Worm (Caenorhabditis elegans) whole organism, mixed stage, embryonic: ENCODE results near the gene C36B7.3.

Source experiments
- M03D4.4 ChIP-seq: sonication (generic microtip); optimal IDR thresholded peaks from 2 replicates; lab custom pipeline; 2017; ENCODE audit warnings: mild to moderate bottlenecking, missing genetic modification characterization, missing compliant biosample characterization
- bed-3 ChIP-seq: fragments of 200-800 bp; sonication (Bioruptor generic); optimal IDR thresholded peaks from 3 replicates; lab custom pipeline; 2018; ENCODE audit warnings: mild to moderate bottlenecking, missing genetic modification characterization, moderate library complexity, missing compliant biosample characterization
- blmp-1 ChIP-seq: fragments of 150-350 bp; optimal IDR thresholded peaks from 2 replicates; lab custom pipeline; 2014; ENCODE audit warnings: missing biosample characterization, missing genetic modification characterization
- ceh-39 ChIP-seq: fragments of 150-350 bp; optimal IDR thresholded peaks from 2 replicates; lab custom pipeline; 2014; ENCODE audit warnings: missing biosample characterization, missing genetic modification characterization
- ceh-43 ChIP-seq: fragments of 200-800 bp; sonication (Bioruptor generic); optimal IDR thresholded peaks from 2 replicates; lab custom pipeline; 2018; ENCODE audit warnings: mild to moderate bottlenecking, missing genetic modification characterization, moderate library complexity, missing compliant biosample characterization
- ceh-83 ChIP-seq: fragments of 200-800 bp; sonication (Bioruptor generic); optimal IDR thresholded peaks from 2 replicates; lab custom pipeline; 2018; ENCODE audit warnings: mild to moderate bottlenecking, missing genetic modification characterization, missing compliant biosample characterization
- ces-1 ChIP-seq: fragments of 150-350 bp; optimal IDR thresholded peaks from 2 replicates; lab custom pipeline; 2014; ENCODE audit warnings: missing biosample characterization, missing genetic modification reagents, missing genetic modification characterization
- cnd-1 ChIP-seq: fragments of 200-800 bp; sonication (Bioruptor generic); optimal IDR thresholded peaks from 2 replicates; lab custom pipeline; 2018; ENCODE audit warnings: mild to moderate bottlenecking, missing genetic modification characterization, missing compliant biosample characterization
- drap-1 ChIP-seq: fragments of 200-800 bp; sonication (Bioruptor generic); optimal IDR thresholded peaks from 3 replicates; lab custom pipeline; 2018; ENCODE audit warnings: mild to moderate bottlenecking, missing genetic modification characterization, missing compliant biosample characterization
- elt-1 ChIP-seq: sonication (generic microtip); optimal IDR thresholded peaks from 2 replicates; lab custom pipeline; 2017; ENCODE audit warnings: missing genetic modification characterization, mild to moderate bottlenecking, missing compliant biosample characterization, antibody characterized with exemption, moderate library complexity, borderline replicate concordance; ENCODE audit not compliant: insufficient read depth
- elt-3 ChIP-seq: fragments of 150-350 bp; optimal IDR thresholded peaks from 2 replicates; lab custom pipeline; 2014; ENCODE audit warnings: missing biosample characterization, missing genetic modification characterization
- flh-1 ChIP-seq: fragments of 200-800 bp; sonication (Bioruptor generic); optimal IDR thresholded peaks from 2 replicates; lab custom pipeline; 2018; ENCODE audit warnings: mild to moderate bottlenecking, missing genetic modification characterization, moderate library complexity, missing compliant biosample characterization
- ham-2 ChIP-seq: fragments of 200-800 bp; sonication (Bioruptor generic); optimal IDR thresholded peaks from 2 replicates; lab custom pipeline; 2018; ENCODE audit warnings: mild to moderate bottlenecking, missing genetic modification characterization, missing compliant biosample characterization
- hlh-1 ChIP-seq: fragments of 150-350 bp; optimal IDR thresholded peaks from 2 replicates; lab custom pipeline; 2014; ENCODE audit warnings: missing biosample characterization, missing genetic modification reagents, missing genetic modification characterization
- lin-13 ChIP-seq: fragments of 150-350 bp; optimal IDR thresholded peaks from 2 replicates; lab custom pipeline; 2014; ENCODE audit warnings: missing biosample characterization, missing genetic modification characterization
- lin-32 ChIP-seq: fragments of 200-800 bp; sonication (Bioruptor generic); optimal IDR thresholded peaks from 2 replicates; lab custom pipeline; 2018; ENCODE audit warnings: mild to moderate bottlenecking, missing genetic modification characterization, missing compliant biosample characterization
- mab-5 ChIP-seq: fragments of 150-350 bp; optimal IDR thresholded peaks from 2 replicates; lab custom pipeline; 2014; ENCODE audit warnings: missing biosample characterization, missing genetic modification characterization
- mep-1 ChIP-seq: fragments of 150-350 bp; optimal IDR thresholded peaks from 2 replicates; lab custom pipeline; 2017; ENCODE audit warnings: missing biosample characterization, missing genetic modification reagents, missing genetic modification characterization, inconsistent platforms
- mls-2 ChIP-seq: sonication (generic microtip); optimal IDR thresholded peaks from 2 replicates; lab custom pipeline; 2016; ENCODE audit warnings: mild to moderate bottlenecking, missing genetic modification characterization, moderate library complexity, missing compliant biosample characterization
- nhr-12 ChIP-seq: fragments of 150-350 bp; optimal IDR thresholded peaks from 2 replicates; lab custom pipeline; 2014; ENCODE audit warnings: missing biosample characterization, missing genetic modification characterization
- nhr-2 ChIP-seq: fragments of 150-350 bp; optimal IDR thresholded peaks from 2 replicates; lab custom pipeline; 2014; ENCODE audit warnings: missing biosample characterization, missing genetic modification characterization
- nhr-237 ChIP-seq: fragments of 150-350 bp; optimal IDR thresholded peaks from 2 replicates; lab custom pipeline; 2014; ENCODE audit warnings: missing biosample characterization, missing genetic modification characterization
- nhr-76 ChIP-seq: sonication (generic microtip); optimal IDR thresholded peaks from 2 replicates; lab custom pipeline; 2017; ENCODE audit warnings: missing biosample characterization, missing genetic modification characterization
- sem-2 ChIP-seq: fragments of 200-800 bp; sonication (Bioruptor generic); optimal IDR thresholded peaks from 2 replicates; lab custom pipeline; 2018; ENCODE audit warnings: mild to moderate bottlenecking, missing genetic modification characterization, missing compliant biosample characterization
- sptf-1 ChIP-seq: sonication (generic microtip); optimal IDR thresholded peaks from 2 replicates; lab custom pipeline; 2017; ENCODE audit warnings: mild to moderate bottlenecking, missing genetic modification characterization, moderate library complexity, missing compliant biosample characterization
- tbx-8 ChIP-seq: fragments of 200-800 bp; sonication (Bioruptor generic); optimal IDR thresholded peaks from 2 replicates; lab custom pipeline; 2018; ENCODE audit warnings: mild to moderate bottlenecking, missing genetic modification characterization, moderate library complexity, missing compliant biosample characterization
- unc-120 ChIP-seq: sonication (generic microtip); optimal IDR thresholded peaks from 2 replicates; lab custom pipeline; 2017; ENCODE audit warnings: missing genetic modification characterization, missing compliant biosample characterization; ENCODE audit not compliant: poor library complexity, severe bottlenecking
- unc-39 ChIP-seq: fragments of 150-350 bp; optimal IDR thresholded peaks from 2 replicates; lab custom pipeline; 2014; ENCODE audit warnings: missing biosample characterization, missing genetic modification characterization
- unc-62 ChIP-seq: fragments of 150-350 bp; optimal IDR thresholded peaks from 2 replicates; lab custom pipeline; 2014; ENCODE audit warnings: missing biosample characterization, missing genetic modification reagents, missing genetic modification characterization
- zip-8 ChIP-seq: fragments of 150-350 bp; optimal IDR thresholded peaks from 2 replicates; lab custom pipeline; 2014; ENCODE audit warnings: missing biosample characterization, missing genetic modification characterization
- ztf-11 ChIP-seq: fragments of 150-350 bp; optimal IDR thresholded peaks from 2 replicates; lab custom pipeline; 2014; ENCODE audit warnings: missing biosample characterization, missing genetic modification characterization

Gene C36B7.3

ce11 chrX:7139614-7140013 is 38.0 kb downstream of the C36B7.3 start, which contains the start of gene clec-86:
clec-86 (plus strand) TSS chrX:7139875.
- TF ChIP-seq ham-2 (GFP tag; lab: Kevin White, UChicago) (no peak), cnd-1 (tag; lab: Kevin White, UChicago) (no peak), blmp-1 (tag; lab: Kevin White, UChicago) (no peak), mab-5 (no peak), mls-2 (tag; lab: Kevin White, UChicago) (no peak), M03D4.4 (no peak), bed-3 (no peak), sem-2 (GFP tag; lab: Kevin White, UChicago) (no peak), nhr-12 (tag; lab: Kevin White, UChicago) (no peak), nhr-76 (no peak), ceh-43 (GFP tag; lab: Kevin White, UChicago) (no peak), lin-13 (tag; lab: Kevin White, UChicago) (no peak)

ce11 chrX:7140682-7141254 is 39.2 kb downstream of the C36B7.3 start:
- TF ChIP-seq ztf-11 (tag; lab: Kevin White, UChicago) (no peak), tbx-8 (GFP tag; lab: Kevin White, UChicago) (no peak), nhr-2 (tag; lab: Kevin White, UChicago) (no peak), mab-5 (no peak), unc-39 (tag; lab: Kevin White, UChicago) (no peak), lin-32 (GFP tag; lab: Kevin White, UChicago) (no peak), drap-1 (GFP tag; lab: Kevin White, UChicago) (no peak), zip-8 (tag; lab: Kevin White, UChicago) (no peak), ceh-83 (GFP tag; lab: Kevin White, UChicago) (no peak), unc-62 (GFP tag; lab: Kevin White, UChicago) (no peak), ces-1 (GFP tag; lab: Kevin White, UChicago) (no peak), ceh-43 (GFP tag; lab: Kevin White, UChicago) (no peak), blmp-1 (tag; lab: Kevin White, UChicago) (no peak), mep-1 (tag; lab: Kevin White, UChicago) (no peak), nhr-237 (no peak), sem-2 (GFP tag; lab: Kevin White, UChicago) (no peak), unc-120 (tag; lab: Kevin White, UChicago) (no peak), elt-1 (no peak), ham-2 (GFP tag; lab: Kevin White, UChicago) (no peak)

DNA sequence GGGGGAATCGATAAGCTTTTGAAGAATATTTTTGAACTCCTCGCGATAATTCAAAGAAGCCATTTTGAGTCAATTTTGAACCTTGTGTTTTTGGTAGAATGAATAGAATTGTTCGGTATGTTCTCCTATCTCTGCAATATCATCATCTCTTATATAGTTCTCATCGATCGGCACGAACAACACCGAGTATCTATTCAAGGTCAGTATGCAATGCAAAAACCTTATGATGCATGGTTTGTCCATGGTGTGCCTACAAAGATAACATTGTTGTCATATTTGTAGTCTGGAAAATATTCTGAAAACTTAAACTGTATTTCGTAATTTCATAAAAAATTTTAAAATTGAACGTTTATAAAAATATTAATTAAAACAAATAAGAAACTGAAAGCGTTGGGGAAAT is 41.9 kb downstream of the C36B7.3 start, which contains the start of gene alh-10:
Gene alh-10 (minus strand): TSS at position 127 of the 400 bp plus-strand sequence.
- no peak for TF ChIP-seq nhr-237
- no peak for TF ChIP-seq ham-2 (GFP tag; lab: Kevin White, UChicago)
- TF ChIP-seq bed-3, result no peak
- TF ChIP-seq tbx-8 (GFP tag; lab: Kevin White, UChicago), result no peak
- no peak for TF ChIP-seq nhr-2 (tag; lab: Kevin White, UChicago)
- no peak for TF ChIP-seq ceh-39 (tag; lab: Kevin White, UChicago)
- TF ChIP-seq ceh-43 (GFP tag; lab: Kevin White, UChicago), result no peak
- no peak for TF ChIP-seq sptf-1 (tag; lab: Kevin White, UChicago)
- no peak for TF ChIP-seq unc-120 (tag; lab: Kevin White, UChicago)
- no peak for TF ChIP-seq elt-3
- no peak for TF ChIP-seq hlh-1 (tag; lab: Kevin White, UChicago)

DNA sequence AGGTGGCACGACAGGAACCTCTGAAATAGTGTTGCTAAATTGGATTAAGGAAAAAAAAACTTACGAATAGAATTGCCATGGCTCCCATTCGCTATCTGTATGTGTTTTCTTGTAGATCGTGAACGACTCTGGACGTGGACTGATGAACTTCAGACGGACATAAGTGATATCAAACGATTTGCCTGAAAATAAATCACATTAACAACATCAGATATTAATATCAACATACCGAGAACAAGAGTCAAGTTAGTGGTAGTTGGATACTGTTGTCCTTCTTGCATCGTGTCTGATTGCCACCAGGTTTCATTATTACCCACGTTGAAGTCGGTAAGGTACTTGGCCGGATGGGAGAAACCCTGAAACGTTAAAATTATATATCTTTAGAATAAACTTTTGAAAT is 48.1 kb downstream of the C36B7.3 start:
- no peak for TF ChIP-seq mls-2 (tag; lab: Kevin White, UChicago)
- no peak for TF ChIP-seq hlh-1 (tag; lab: Kevin White, UChicago)
- TF ChIP-seq flh-1 (GFP tag; lab: Kevin White, UChicago), result no peak
- no peak for TF ChIP-seq unc-120 (tag; lab: Kevin White, UChicago)
- TF ChIP-seq sptf-1 (tag; lab: Kevin White, UChicago), result no peak
- no peak for TF ChIP-seq ham-2 (GFP tag; lab: Kevin White, UChicago)
- TF ChIP-seq ztf-11 (tag; lab: Kevin White, UChicago), result no peak
